Worm (Caenorhabditis elegans) whole organism, mixed stage, embryonic: ENCODE data around the gene sel-2.

ENCODE experiments used
- M03D4.4 ChIP-seq: sonication (generic microtip); optimal IDR thresholded peaks from 2 replicates; lab custom pipeline; 2017; ENCODE audit warnings: mild to moderate bottlenecking, missing genetic modification characterization, missing compliant biosample characterization
- bed-3 ChIP-seq: fragments of 200-800 bp; sonication (Bioruptor generic); optimal IDR thresholded peaks from 3 replicates; lab custom pipeline; 2018; ENCODE audit warnings: mild to moderate bottlenecking, missing genetic modification characterization, moderate library complexity, missing compliant biosample characterization
- blmp-1 ChIP-seq: fragments of 150-350 bp; optimal IDR thresholded peaks from 2 replicates; lab custom pipeline; 2014; ENCODE audit warnings: missing biosample characterization, missing genetic modification characterization
- ceh-39 ChIP-seq: fragments of 150-350 bp; optimal IDR thresholded peaks from 2 replicates; lab custom pipeline; 2014; ENCODE audit warnings: missing biosample characterization, missing genetic modification characterization
- ceh-43 ChIP-seq: fragments of 200-800 bp; sonication (Bioruptor generic); optimal IDR thresholded peaks from 2 replicates; lab custom pipeline; 2018; ENCODE audit warnings: mild to moderate bottlenecking, missing genetic modification characterization, moderate library complexity, missing compliant biosample characterization
- ceh-83 ChIP-seq: fragments of 200-800 bp; sonication (Bioruptor generic); optimal IDR thresholded peaks from 2 replicates; lab custom pipeline; 2018; ENCODE audit warnings: mild to moderate bottlenecking, missing genetic modification characterization, missing compliant biosample characterization
- ces-1 ChIP-seq: fragments of 150-350 bp; optimal IDR thresholded peaks from 2 replicates; lab custom pipeline; 2014; ENCODE audit warnings: missing biosample characterization, missing genetic modification reagents, missing genetic modification characterization
- cnd-1 ChIP-seq: fragments of 200-800 bp; sonication (Bioruptor generic); optimal IDR thresholded peaks from 2 replicates; lab custom pipeline; 2018; ENCODE audit warnings: mild to moderate bottlenecking, missing genetic modification characterization, missing compliant biosample characterization
- drap-1 ChIP-seq: fragments of 200-800 bp; sonication (Bioruptor generic); optimal IDR thresholded peaks from 3 replicates; lab custom pipeline; 2018; ENCODE audit warnings: mild to moderate bottlenecking, missing genetic modification characterization, missing compliant biosample characterization
- elt-1 ChIP-seq: sonication (generic microtip); optimal IDR thresholded peaks from 2 replicates; lab custom pipeline; 2017; ENCODE audit warnings: missing genetic modification characterization, mild to moderate bottlenecking, missing compliant biosample characterization, antibody characterized with exemption, moderate library complexity, borderline replicate concordance; ENCODE audit not compliant: insufficient read depth
- elt-3 ChIP-seq: fragments of 150-350 bp; optimal IDR thresholded peaks from 2 replicates; lab custom pipeline; 2014; ENCODE audit warnings: missing biosample characterization, missing genetic modification characterization
- flh-1 ChIP-seq: fragments of 200-800 bp; sonication (Bioruptor generic); optimal IDR thresholded peaks from 2 replicates; lab custom pipeline; 2018; ENCODE audit warnings: mild to moderate bottlenecking, missing genetic modification characterization, moderate library complexity, missing compliant biosample characterization
- ham-2 ChIP-seq: fragments of 200-800 bp; sonication (Bioruptor generic); optimal IDR thresholded peaks from 2 replicates; lab custom pipeline; 2018; ENCODE audit warnings: mild to moderate bottlenecking, missing genetic modification characterization, missing compliant biosample characterization
- lin-13 ChIP-seq: fragments of 150-350 bp; optimal IDR thresholded peaks from 2 replicates; lab custom pipeline; 2014; ENCODE audit warnings: missing biosample characterization, missing genetic modification characterization
- lin-32 ChIP-seq: fragments of 200-800 bp; sonication (Bioruptor generic); optimal IDR thresholded peaks from 2 replicates; lab custom pipeline; 2018; ENCODE audit warnings: mild to moderate bottlenecking, missing genetic modification characterization, missing compliant biosample characterization
- lsy-2 ChIP-seq: fragments of 150-350 bp; optimal IDR thresholded peaks from 2 replicates; lab custom pipeline; 2014; ENCODE audit warnings: missing biosample characterization, missing genetic modification characterization
- mab-5 ChIP-seq: fragments of 150-350 bp; optimal IDR thresholded peaks from 2 replicates; lab custom pipeline; 2014; ENCODE audit warnings: missing biosample characterization, missing genetic modification characterization
- mep-1 ChIP-seq: fragments of 150-350 bp; optimal IDR thresholded peaks from 2 replicates; lab custom pipeline; 2017; ENCODE audit warnings: missing biosample characterization, missing genetic modification reagents, missing genetic modification characterization, inconsistent platforms
- mls-2 ChIP-seq: sonication (generic microtip); optimal IDR thresholded peaks from 2 replicates; lab custom pipeline; 2016; ENCODE audit warnings: mild to moderate bottlenecking, missing genetic modification characterization, moderate library complexity, missing compliant biosample characterization
- nhr-12 ChIP-seq: fragments of 150-350 bp; optimal IDR thresholded peaks from 2 replicates; lab custom pipeline; 2014; ENCODE audit warnings: missing biosample characterization, missing genetic modification characterization
- nhr-2 ChIP-seq: fragments of 150-350 bp; optimal IDR thresholded peaks from 2 replicates; lab custom pipeline; 2014; ENCODE audit warnings: missing biosample characterization, missing genetic modification characterization
- nhr-237 ChIP-seq: fragments of 150-350 bp; optimal IDR thresholded peaks from 2 replicates; lab custom pipeline; 2014; ENCODE audit warnings: missing biosample characterization, missing genetic modification characterization
- nhr-28 ChIP-seq: fragments of 150-350 bp; optimal IDR thresholded peaks from 2 replicates; lab custom pipeline; 2014; ENCODE audit warnings: missing biosample characterization, missing genetic modification characterization
- nhr-76 ChIP-seq: sonication (generic microtip); optimal IDR thresholded peaks from 2 replicates; lab custom pipeline; 2017; ENCODE audit warnings: missing biosample characterization, missing genetic modification characterization
- pha-4 ChIP-seq: fragments of 150-350 bp; optimal IDR thresholded peaks from 2 replicates; lab custom pipeline; 2018; ENCODE audit warnings: missing biosample characterization, missing genetic modification reagents, missing genetic modification characterization
- snpc-4 ChIP-seq: fragments of 150-350 bp; optimal IDR thresholded peaks from 2 replicates; lab custom pipeline; 2014; ENCODE audit warnings: missing biosample characterization, missing genetic modification characterization
- sptf-1 ChIP-seq: sonication (generic microtip); optimal IDR thresholded peaks from 2 replicates; lab custom pipeline; 2017; ENCODE audit warnings: mild to moderate bottlenecking, missing genetic modification characterization, moderate library complexity, missing compliant biosample characterization
- tbx-8 ChIP-seq: fragments of 200-800 bp; sonication (Bioruptor generic); optimal IDR thresholded peaks from 2 replicates; lab custom pipeline; 2018; ENCODE audit warnings: mild to moderate bottlenecking, missing genetic modification characterization, moderate library complexity, missing compliant biosample characterization
- unc-120 ChIP-seq: sonication (generic microtip); optimal IDR thresholded peaks from 2 replicates; lab custom pipeline; 2017; ENCODE audit warnings: missing genetic modification characterization, missing compliant biosample characterization; ENCODE audit not compliant: poor library complexity, severe bottlenecking
- unc-39 ChIP-seq: fragments of 150-350 bp; optimal IDR thresholded peaks from 2 replicates; lab custom pipeline; 2014; ENCODE audit warnings: missing biosample characterization, missing genetic modification characterization
- unc-62 ChIP-seq: fragments of 150-350 bp; optimal IDR thresholded peaks from 2 replicates; lab custom pipeline; 2014; ENCODE audit warnings: missing biosample characterization, missing genetic modification reagents, missing genetic modification characterization
- zip-8 ChIP-seq: fragments of 150-350 bp; optimal IDR thresholded peaks from 2 replicates; lab custom pipeline; 2014; ENCODE audit warnings: missing biosample characterization, missing genetic modification characterization
- ztf-11 ChIP-seq: fragments of 150-350 bp; optimal IDR thresholded peaks from 2 replicates; lab custom pipeline; 2014; ENCODE audit warnings: missing biosample characterization, missing genetic modification characterization

The sel-2 gene

ce11 chrIII:4594324-4594723, 17.9 kb downstream of the sel-2 start, which contains the start of gene apc-11:
TSS of gene apc-11 (minus strand) at chrIII:4594424.
- TF ChIP-seq elt-1 (no peak), sptf-1 (tag; lab: Kevin White, UChicago) (no peak), ceh-83 (GFP tag; lab: Kevin White, UChicago) (no peak), drap-1 (GFP tag; lab: Kevin White, UChicago) (no peak), M03D4.4 (no peak), ceh-39 (no peak), lin-13 (tag; lab: Kevin White, UChicago) (no peak), unc-120 (tag; lab: Kevin White, UChicago) (no peak), cnd-1 (tag; lab: Kevin White, UChicago) (no peak), unc-39 (tag; lab: Kevin White, UChicago) (no peak), pha-4 (no peak), ces-1 (GFP tag; lab: Kevin White, UChicago) (no peak), elt-3 (no peak), nhr-237 (tag; lab: Kevin White, UChicago) (no peak), flh-1 (GFP tag; lab: Kevin White, UChicago) (no peak), blmp-1 (tag; lab: Kevin White, UChicago) (no peak), mls-2 (no peak), nhr-76 (tag; lab: Kevin White, UChicago) (no peak)

- TF ChIP-seq snpc-4 (tag; lab: Kevin White, UChicago) (no peak), ceh-83 (GFP tag; lab: Kevin White, UChicago) (no peak), elt-1 (no peak), M03D4.4 (no peak), flh-1 (GFP tag; lab: Kevin White, UChicago) (no peak), cnd-1 (tag; lab: Kevin White, UChicago) (no peak), bed-3 (GFP tag; lab: Kevin White, UChicago) (no peak), nhr-76 (tag; lab: Kevin White, UChicago) (no peak)
These were observed 19.0 kb downstream of the sel-2 start, which contains the start of gene erh-2 for ce11 chrIII:4593098-4593697. TSS of gene erh-2 (plus strand) at chrIII:4593231.

ce11 chrIII:4587177-4587576, 25.0 kb downstream of the sel-2 start, which contains the start of the genes F35G12.7 and smc-4:
TSS of gene F35G12.7 (minus strand) at chrIII:4587330.
TSS of gene smc-4 (plus strand) at chrIII:4587501.
- TF ChIP-seq pha-4 (peak; percentile 48), lsy-2 (tag; lab: Kevin White, UChicago) (peak; percentile 92), lin-32 (GFP tag; lab: Kevin White, UChicago) (no peak), ham-2 (peak; percentile 28), ceh-43 (GFP tag; lab: Kevin White, UChicago) (peak; percentile 40), mep-1 (no peak), mab-5 (no peak), nhr-76 (tag; lab: Kevin White, UChicago) (no peak), unc-62 (GFP tag; lab: Kevin White, UChicago) (no peak), ces-1 (GFP tag; lab: Kevin White, UChicago) (peak; percentile 91), lin-13 (tag; lab: Kevin White, UChicago) (peak; percentile 19)

DNA sequence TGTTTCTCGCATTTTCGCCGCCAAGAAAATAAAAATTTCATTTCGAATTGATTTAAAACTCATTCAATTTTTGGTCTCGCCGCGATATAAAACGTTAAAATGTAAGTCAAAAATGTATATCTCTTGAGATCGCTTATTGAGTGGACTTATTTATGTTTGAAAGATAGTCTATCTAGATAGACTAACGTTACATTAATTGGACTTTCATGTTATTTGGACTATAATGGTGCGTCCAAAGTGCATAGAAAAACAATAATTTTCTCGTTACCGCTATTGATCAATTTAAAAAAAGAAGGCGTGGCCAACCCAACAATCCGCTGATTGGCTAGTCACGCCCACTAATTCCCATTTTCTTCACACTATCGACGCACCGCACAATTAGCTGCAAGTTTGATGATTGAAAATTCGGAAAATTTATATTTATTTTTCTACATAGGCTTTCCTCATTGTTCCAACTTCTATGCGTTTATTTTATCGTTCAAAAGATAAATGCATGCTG, 28.1 kb downstream of the sel-2 start, which contains the start of gene F35G12.5:
Gene F35G12.5 (plus strand): TSS at position 51 of the 499 bp plus-strand sequence.
- TF ChIP-seq unc-120 (tag; lab: Kevin White, UChicago) (no peak), unc-39 (tag; lab: Kevin White, UChicago) (no peak), ceh-83 (GFP tag; lab: Kevin White, UChicago) (no peak), snpc-4 (tag; lab: Kevin White, UChicago) (no peak), sptf-1 (tag; lab: Kevin White, UChicago) (no peak), zip-8 (tag; lab: Kevin White, UChicago) (no peak)

ce11 chrIII:4581495-4581894, 30.7 kb downstream of the sel-2 start, which contains the start of gene F35G12.12:
TSS of gene F35G12.12 (plus strand) at chrIII:4581795.
- TF ChIP-seq nhr-2 (tag; lab: Kevin White, UChicago) = no peak
- no peak for TF ChIP-seq cnd-1 (tag; lab: Kevin White, UChicago)
- no peak for TF ChIP-seq ztf-11 (tag; lab: Kevin White, UChicago)
- TF ChIP-seq tbx-8 = no peak
- TF ChIP-seq drap-1 (GFP tag; lab: Kevin White, UChicago) = no peak
- TF ChIP-seq flh-1 (GFP tag; lab: Kevin White, UChicago) = no peak
- no peak for TF ChIP-seq elt-3
- no peak for TF ChIP-seq lin-13 (tag; lab: Kevin White, UChicago)
- TF ChIP-seq ham-2 = no peak
- no peak for TF ChIP-seq lsy-2 (tag; lab: Kevin White, UChicago)
- TF ChIP-seq ceh-43 (GFP tag; lab: Kevin White, UChicago) = no peak
- no peak for TF ChIP-seq lin-32 (GFP tag; lab: Kevin White, UChicago)
- TF ChIP-seq nhr-12 (tag; lab: Kevin White, UChicago) = no peak
- TF ChIP-seq mep-1 = no peak
- no peak for TF ChIP-seq zip-8 (tag; lab: Kevin White, UChicago)
- TF ChIP-seq nhr-28 (tag; lab: Kevin White, UChicago) = no peak
- TF ChIP-seq nhr-237 (tag; lab: Kevin White, UChicago) = no peak
- TF ChIP-seq unc-62 (GFP tag; lab: Kevin White, UChicago) = no peak
- TF ChIP-seq mls-2 = no peak
- no peak for TF ChIP-seq ceh-83 (GFP tag; lab: Kevin White, UChicago)
